Fruit fly (Drosophila melanogaster) whole organism, embryonic: ENCODE measurements around the gene Acp36DE.

ENCODE experiments used
- Bgb ChIP-seq: fragments of 200-800 bp; sonication (Bioruptor generic); IDR thresholded peaks from 2 replicates; pipeline ENCODE4 v1.3.6; 2022; ENCODE audit warnings: missing biosample characterization, missing genetic modification characterization; ENCODE audit not compliant: partially characterized antibody
- Bteb2 ChIP-seq: fragments of 200-800 bp; sonication (Bioruptor generic); optimal IDR thresholded peaks from 2 replicates; lab custom pipeline; 2016; ENCODE audit warnings: missing biosample characterization, missing genetic modification characterization
- CG1024 ChIP-seq: fragments of 200-800 bp; sonication (Bioruptor generic); IDR thresholded peaks from 2 replicates; pipeline ENCODE4 v1.3.6; 2022; ENCODE audit warnings: missing biosample characterization, missing genetic modification characterization
- CG12391 ChIP-seq: fragments of 200-800 bp; sonication (Bioruptor generic); optimal IDR thresholded peaks from 3 replicates; lab custom pipeline; 2018; ENCODE audit warnings: missing biosample characterization, mild to moderate bottlenecking, missing genetic modification characterization, moderate library complexity
- CG1603 ChIP-seq: fragments of 200-800 bp; sonication (Bioruptor generic); optimal IDR thresholded peaks from 2 replicates; lab custom pipeline; 2019; ENCODE audit warnings: missing biosample characterization, mild to moderate bottlenecking, missing genetic modification characterization, moderate library complexity
- CG17385 ChIP-seq: fragments of 200-800 bp; sonication (Bioruptor generic); optimal IDR thresholded peaks from 3 replicates; lab custom pipeline; 2018; ENCODE audit warnings: missing biosample characterization, mild to moderate bottlenecking, missing genetic modification characterization
- CG18011 ChIP-seq: fragments of 200-800 bp; sonication (Bioruptor generic); optimal IDR thresholded peaks from 2 replicates; lab custom pipeline; 2017; ENCODE audit warnings: missing biosample characterization, missing genetic modification characterization, mild to moderate bottlenecking, moderate library complexity, missing genotype
- CG18262 ChIP-seq: fragments of 200-800 bp; optimal IDR thresholded peaks from 3 replicates; lab custom pipeline; 2019; ENCODE audit warnings: missing biosample characterization, mild to moderate bottlenecking, missing genetic modification characterization, moderate library complexity
- CG18476 ChIP-seq: fragments of 200-800 bp; sonication (Bioruptor generic); optimal IDR thresholded peaks from 2 replicates; lab custom pipeline; 2016; ENCODE audit warnings: missing biosample characterization, mild to moderate bottlenecking, missing genetic modification characterization
- CG2120 ChIP-seq: fragments of 200-800 bp; sonication (Bioruptor generic); optimal IDR thresholded peaks from 3 replicates; lab custom pipeline; 2016; ENCODE audit warnings: missing biosample characterization, missing genetic modification characterization
- CG2199 ChIP-seq: fragments of 200-800 bp; sonication (Bioruptor generic); IDR thresholded peaks from 3 replicates; pipeline ENCODE4 v1.3.6; 2022; ENCODE audit warnings: missing biosample characterization, missing genetic modification characterization
- CG30431 ChIP-seq: fragments of 200-800 bp; sonication (Bioruptor generic); optimal IDR thresholded peaks from 2 replicates; lab custom pipeline; 2017; ENCODE audit warnings: missing biosample characterization, missing genetic modification characterization
- CG4424 ChIP-seq: fragments of 200-800 bp; sonication (Bioruptor generic); optimal IDR thresholded peaks from 3 replicates; lab custom pipeline; 2016; ENCODE audit warnings: missing biosample characterization, missing genetic modification characterization
- CG5245 ChIP-seq: fragments of 200-800 bp; sonication (Bioruptor generic); optimal IDR thresholded peaks from 3 replicates; lab custom pipeline; 2016; ENCODE audit warnings: missing biosample characterization, missing genetic modification characterization
- CG6683 ChIP-seq: fragments of 200-800 bp; sonication (Bioruptor generic); optimal IDR thresholded peaks from 2 replicates; lab custom pipeline; 2017; ENCODE audit warnings: missing biosample characterization, mild to moderate bottlenecking, missing genetic modification characterization, missing genetic modification reagents
- CG6854 ChIP-seq: fragments of 200-800 bp; sonication (Bioruptor generic); optimal IDR thresholded peaks from 3 replicates; lab custom pipeline; 2017; ENCODE audit warnings: missing biosample characterization, mild to moderate bottlenecking, missing genetic modification characterization
- CG7357 ChIP-seq: fragments of 200-800 bp; sonication (Bioruptor generic); IDR thresholded peaks from 3 replicates; pipeline ENCODE4 v1.3.6; 2022; ENCODE audit warnings: missing biosample characterization, missing genetic modification characterization
- CG7372 ChIP-seq: fragments of 200-800 bp; sonication (Bioruptor generic); IDR thresholded peaks from 2 replicates; pipeline ENCODE4 v1.3.6; 2022; ENCODE audit warnings: missing biosample characterization, missing genetic modification characterization
- CG7928 ChIP-seq: fragments of 200-800 bp; sonication (Bioruptor generic); optimal IDR thresholded peaks from 2 replicates; lab custom pipeline; 2017; ENCODE audit warnings: missing biosample characterization, mild to moderate bottlenecking, missing genetic modification characterization
- CG9215 ChIP-seq: fragments of 200-800 bp; sonication (Bioruptor generic); IDR thresholded peaks from 2 replicates; pipeline ENCODE4 v1.3.6; 2022; ENCODE audit warnings: missing biosample characterization, missing genetic modification characterization
- Chrac-16 ChIP-seq: fragments of 200-800 bp; sonication (Bioruptor generic); optimal IDR thresholded peaks from 3 replicates; lab custom pipeline; 2016; ENCODE audit warnings: missing biosample characterization, missing genetic modification characterization
- D19A ChIP-seq: fragments of 200-800 bp; optimal IDR thresholded peaks from 3 replicates; lab custom pipeline; 2019; ENCODE audit warnings: missing biosample characterization, mild to moderate bottlenecking, missing genetic modification characterization, moderate library complexity
- Dip2 ChIP-seq: fragments of 200-800 bp; sonication (Bioruptor generic); IDR thresholded peaks from 2 replicates; pipeline ENCODE4 v1.3.6; 2022; ENCODE audit warnings: missing biosample characterization, missing genetic modification characterization
- E2f1 ChIP-seq: fragments of 200-800 bp; sonication (Bioruptor generic); IDR thresholded peaks from 2 replicates; pipeline ENCODE4 v1.3.6; 2022; ENCODE audit warnings: missing biosample characterization, missing genetic modification characterization
- H15 ChIP-seq: fragments of 200-800 bp; sonication (Bioruptor generic); IDR thresholded peaks from 3 replicates; pipeline ENCODE4 v1.3.6; 2022; ENCODE audit warnings: missing biosample characterization, missing genetic modification characterization
- HmgD ChIP-seq: fragments of 200-800 bp; sonication (Bioruptor generic); optimal IDR thresholded peaks from 3 replicates; lab custom pipeline; 2016; ENCODE audit warnings: missing biosample characterization, missing genetic modification characterization
- Neu2 ChIP-seq: fragments of 200-800 bp; sonication (Bioruptor generic); optimal IDR thresholded peaks from 3 replicates; lab custom pipeline; 2016; ENCODE audit warnings: missing biosample characterization, missing genetic modification characterization, borderline replicate concordance
- PHDP ChIP-seq: fragments of 200-800 bp; sonication (Bioruptor generic); optimal IDR thresholded peaks from 3 replicates; lab custom pipeline; 2018; ENCODE audit warnings: missing biosample characterization, mild to moderate bottlenecking, missing genetic modification characterization, moderate library complexity
- Ptx1 ChIP-seq: fragments of 200-800 bp; sonication (Bioruptor generic); IDR thresholded peaks from 2 replicates; pipeline ENCODE4 v1.3.6; 2022; ENCODE audit warnings: missing biosample characterization, missing genetic modification characterization
- Xbp1 ChIP-seq: fragments of 200-800 bp; sonication (Bioruptor generic); optimal IDR thresholded peaks from 3 replicates; lab custom pipeline; 2016; ENCODE audit warnings: missing biosample characterization, mild to moderate bottlenecking, missing genetic modification characterization
- ase ChIP-seq: fragments of 200-800 bp; sonication (Bioruptor generic); IDR thresholded peaks from 3 replicates; pipeline ENCODE4 v1.3.6; 2022; ENCODE audit warnings: missing biosample characterization, missing genetic modification characterization
- bcd ChIP-seq: fragments of 200-800 bp; sonication (Bioruptor generic); optimal IDR thresholded peaks from 2 replicates; lab custom pipeline; 2017; ENCODE audit warnings: missing biosample characterization, mild to moderate bottlenecking, missing genetic modification characterization
- chif ChIP-seq, 2 experiments: fragments of 200-800 bp; sonication (Bioruptor generic); optimal IDR thresholded peaks; 3 replicates each; lab custom pipeline; 2016; ENCODE audit warnings: missing biosample characterization in 2 of 2, missing genetic modification characterization in 2 of 2
- corto ChIP-seq: fragments of 200-800 bp; sonication (Bioruptor generic); optimal IDR thresholded peaks from 2 replicates; lab custom pipeline; 2016; ENCODE audit warnings: missing biosample characterization, mild to moderate bottlenecking, missing genetic modification characterization, moderate library complexity
- crp ChIP-seq, 2 experiments: fragments of 200-800 bp; sonication (Bioruptor generic); optimal IDR thresholded peaks; 2 replicates in 1 of 2; 3 replicates in 1 of 2; lab custom pipeline; 2017; ENCODE audit warnings: missing biosample characterization in 2 of 2, missing genetic modification characterization in 2 of 2, mild to moderate bottlenecking in 1 of 2, moderate library complexity in 1 of 2
- dpn ChIP-seq, 2 experiments: fragments of 200-800 bp; sonication (Bioruptor generic); optimal IDR thresholded peaks; 3 replicates each; lab custom pipeline; 2016; ENCODE audit warnings: missing biosample characterization in 2 of 2, missing genetic modification characterization in 2 of 2
- eyg ChIP-seq: fragments of 200-800 bp; sonication (Bioruptor generic); optimal IDR thresholded peaks from 3 replicates; lab custom pipeline; 2016; ENCODE audit warnings: missing biosample characterization, missing genetic modification characterization
- ftz-f1 ChIP-seq: fragments of 200-800 bp; sonication (Bioruptor generic); optimal IDR thresholded peaks from 2 replicates; lab custom pipeline; 2016; ENCODE audit warnings: missing biosample characterization, missing genetic modification characterization
- insv ChIP-seq, 2 experiments: fragments of 200-800 bp; sonication (Bioruptor generic); optimal IDR thresholded peaks; 3 replicates each; lab custom pipeline; 2016 to 2018; ENCODE audit warnings: missing biosample characterization in 2 of 2, missing genetic modification characterization in 2 of 2
- jing ChIP-seq: fragments of 200-800 bp; sonication (Bioruptor generic); optimal IDR thresholded peaks from 2 replicates; lab custom pipeline; 2018; ENCODE audit warnings: missing biosample characterization, mild to moderate bottlenecking, missing genetic modification characterization
- lov ChIP-seq, 2 experiments: fragments of 200-800 bp in 1 of 2; fragments of >200 bp in 1 of 2; sonication (Bioruptor generic) in 1 of 2; IDR thresholded peaks in 1 of 2; optimal IDR thresholded peaks in 1 of 2; 2 replicates in 1 of 2; 3 replicates in 1 of 2; pipeline versions ENCODE4 v1.3.6 to Lab custom; 2017 to 2022; ENCODE audit warnings: missing biosample characterization in 1 of 2, missing genetic modification characterization in 1 of 2
- onecut ChIP-seq: fragments of 200-800 bp; sonication (Bioruptor generic); IDR thresholded peaks from 2 replicates; pipeline ENCODE4 v1.3.6; 2022; ENCODE audit warnings: missing biosample characterization, missing genetic modification characterization
- p53 ChIP-seq: fragments of 200-800 bp; sonication (Bioruptor generic); optimal IDR thresholded peaks from 2 replicates; lab custom pipeline; 2016; ENCODE audit warnings: missing biosample characterization, missing genetic modification characterization
- pnt ChIP-seq: fragments of 200-800 bp; sonication (Bioruptor generic); optimal IDR thresholded peaks from 3 replicates; lab custom pipeline; 2016; ENCODE audit warnings: missing biosample characterization, missing genetic modification characterization
- rib ChIP-seq: fragments of 200-800 bp; sonication (Bioruptor generic); IDR thresholded peaks from 2 replicates; pipeline ENCODE4 v1.3.6; 2022; ENCODE audit warnings: missing biosample characterization, missing genetic modification characterization
- sens-2 ChIP-seq: fragments of 200-800 bp; sonication (Bioruptor generic); IDR thresholded peaks from 2 replicates; pipeline ENCODE4 v1.3.6; 2022; ENCODE audit warnings: missing biosample characterization, missing genetic modification characterization
- tap ChIP-seq: fragments of 200-800 bp; optimal IDR thresholded peaks from 3 replicates; lab custom pipeline; 2019; ENCODE audit warnings: missing biosample characterization, mild to moderate bottlenecking, missing genetic modification characterization, moderate library complexity
- tin ChIP-seq: fragments of 200-800 bp; sonication (Bioruptor generic); optimal IDR thresholded peaks from 3 replicates; lab custom pipeline; 2016; ENCODE audit warnings: missing biosample characterization, missing genetic modification characterization
- vnd ChIP-seq: fragments of 200-800 bp; sonication (Bioruptor generic); IDR thresholded peaks from 3 replicates; pipeline ENCODE4 v1.3.6; 2022; ENCODE audit warnings: missing biosample characterization, missing genetic modification characterization; ENCODE audit not compliant: partially characterized antibody
- wek ChIP-seq: fragments of 200-800 bp; sonication (Bioruptor generic); optimal IDR thresholded peaks from 3 replicates; lab custom pipeline; 2018; ENCODE audit warnings: missing biosample characterization, mild to moderate bottlenecking, missing genetic modification characterization, moderate library complexity

The Acp36DE gene

DNA sequence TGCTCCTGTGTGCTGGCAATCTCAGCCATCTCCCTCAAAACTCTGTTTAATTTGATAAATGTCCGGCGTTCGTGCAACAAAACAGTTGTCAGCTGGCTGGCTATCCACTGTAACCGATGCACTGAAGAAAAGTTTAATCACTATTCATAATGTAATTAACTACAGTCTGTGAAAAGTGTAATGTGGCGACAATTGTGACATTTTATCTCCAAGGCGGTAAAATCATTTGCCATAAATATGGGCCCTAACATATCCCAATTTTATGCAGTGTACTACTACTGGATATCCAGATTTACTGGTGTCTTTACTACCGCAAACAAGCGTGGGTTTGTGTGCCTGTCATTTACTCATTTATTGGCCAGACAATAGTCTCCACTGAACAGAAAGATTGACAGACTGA is 30.1 kb downstream of the Acp36DE start (continued):
- TF ChIP-seq dpn (GFP tag; optimal IDR thresholded peaks at IDR 0.05; lab: Kevin White, UChicago), result peak; percentile 19 to 47
- TF ChIP-seq sens-2 (GFP tag; lab: Robert Waterston, UW), result peak; percentile 23; the same call in 1 of the 2 replicates
- peak; percentile 71 for TF ChIP-seq Ptx1 (GFP tag; lab: Robert Waterston, UW)
- TF ChIP-seq p53 (GFP tag; lab: Kevin White, UChicago), result no peak
- no peak for TF ChIP-seq eyg (GFP tag; lab: Kevin White, UChicago)
- 0 out of 3 replicates have a peak, but pooled peaks have one; percentile 41 for TF ChIP-seq H15 (GFP tag; lab: Robert Waterston, UW)
- TF ChIP-seq Bgb (GFP tag; lab: Robert Waterston, UW), result no peak
- TF ChIP-seq CG2120 (GFP tag; lab: Kevin White, UChicago), result peak; percentile 39
- TF ChIP-seq CG7928, result no peak
- TF ChIP-seq CG18476 (GFP tag; lab: Kevin White, UChicago), result no peak
- no peak for TF ChIP-seq wek (GFP tag; lab: Kevin White, UChicago)
- TF ChIP-seq chif (GFP tag; optimal IDR thresholded peaks at IDR 0.05; lab: Kevin White, UChicago), result peak; percentile 18 to 33
- TF ChIP-seq CG18011 (GFP tag; lab: Kevin White, UChicago), result no peak
- TF ChIP-seq lov (optimal IDR thresholded peaks at IDR 0.05; lab: Kevin White, UChicago), result no peak
- 0 out of 3 replicates have a peak, but pooled peaks have one; percentile 31 for TF ChIP-seq lov (GFP tag; IDR thresholded peaks at IDR 0.05; lab: Robert Waterston, UW)
- TF ChIP-seq bcd, result peak; percentile 20
- no peak for TF ChIP-seq insv (GFP tag; optimal IDR thresholded peaks at IDR 0.05; lab: Kevin White, UChicago)
- TF ChIP-seq HmgD, result no peak
- TF ChIP-seq corto, result no peak
- TF ChIP-seq CG17385, result peak; percentile 51
- no peak for TF ChIP-seq CG30431
- 0 out of 3 replicates have a peak, but pooled peaks have one; percentile 48 for TF ChIP-seq ase
- TF ChIP-seq tin, result no peak
- no peak for TF ChIP-seq Neu2 (GFP tag; lab: Kevin White, UChicago)
- TF ChIP-seq Dip2 (GFP tag; lab: Robert Waterston, UW), result no peak
- TF ChIP-seq CG6854 (GFP tag; lab: Kevin White, UChicago), result no peak
- TF ChIP-seq Chrac-16, result peak; percentile 25
- TF ChIP-seq CG6683 (GFP tag; lab: Kevin White, UChicago), result no peak
- TF ChIP-seq D19A (tag; lab: Kevin White, UChicago), result no peak
- TF ChIP-seq CG7357, result 0 out of 3 replicates have a peak, but pooled peaks have one; percentile 6
- TF ChIP-seq CG12391, result peak; percentile 49
- TF ChIP-seq tap (tag; lab: Kevin White, UChicago), result peak; percentile 1
- TF ChIP-seq CG7372 (GFP tag; lab: Robert Waterston, UW), result no peak
- peak; percentile 3 for TF ChIP-seq jing
- peak; percentile 80 for TF ChIP-seq CG1603 (tag; lab: Kevin White, UChicago)
- TF ChIP-seq CG2199, result 0 out of 3 replicates have a peak, but pooled peaks have one; percentile 44
- no peak for TF ChIP-seq rib (GFP tag; lab: Robert Waterston, UW)
- peak; percentile 23 for TF ChIP-seq Bteb2 (GFP tag; lab: Kevin White, UChicago)
- TF ChIP-seq pnt, result peak; percentile 47
- TF ChIP-seq E2f1 (GFP tag; lab: Robert Waterston, UW), result peak; percentile 46; the same call in 1 of the 2 replicates
- peak; percentile 33 for TF ChIP-seq PHDP (tag; lab: Kevin White, UChicago)
- no peak for TF ChIP-seq CG9215
- no peak for TF ChIP-seq crp (GFP tag; optimal IDR thresholded peaks at IDR 0.05; lab: Kevin White, UChicago)
- no peak for TF ChIP-seq vnd (GFP tag; lab: Robert Waterston, UW)
- TF ChIP-seq CG1024 (GFP tag; lab: Robert Waterston, UW), result peak; percentile 32; the same call in 1 of the 2 replicates
- no peak for TF ChIP-seq ftz-f1 (GFP tag; lab: Kevin White, UChicago)
- TF ChIP-seq Xbp1, result peak; percentile 0
- TF ChIP-seq onecut (GFP tag; lab: Robert Waterston, UW), result no peak
- TF ChIP-seq CG4424, result no peak
- no peak for TF ChIP-seq CG5245 (GFP tag; lab: Kevin White, UChicago)
- peak; percentile 32 for TF ChIP-seq CG18262 (tag; lab: Kevin White, UChicago)
